Worm (Caenorhabditis elegans): ENCODE data around the gene Y51A2B.5.

DNA sequence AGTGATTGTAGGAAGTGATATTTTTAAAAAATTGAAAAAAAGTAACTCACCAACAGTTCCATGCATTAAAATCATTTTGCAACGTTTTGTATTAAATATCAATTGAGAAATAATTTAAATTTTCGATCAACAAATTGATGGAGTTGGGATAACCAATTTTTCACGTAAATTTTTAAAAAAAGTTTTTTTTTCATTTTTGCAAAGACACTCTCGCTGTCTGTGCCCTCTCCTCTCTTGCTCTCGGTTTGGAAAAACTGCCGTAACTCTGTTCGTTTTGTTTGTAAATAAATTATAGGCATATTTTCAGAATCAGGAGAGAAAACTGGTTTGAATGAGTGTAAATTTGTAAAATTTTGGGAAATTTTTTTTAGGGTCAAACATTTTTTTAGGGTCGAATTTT lies 8.7 kb downstream of the Y51A2B.5 start, which contains the start of gene Y51A2B.16:
- TF ChIP-seq ceh-45 (GFP tag; IDR thresholded peaks at IDR 0.05) (no peak), eyg-1 (tag; optimal IDR thresholded peaks at IDR 0.05) (no peak), pag-3 (tag; optimal IDR thresholded peaks at IDR 0.05; ENCODE audit: borderline replicate concordance) (no peak), dmd-4 (tag; optimal IDR thresholded peaks at IDR 0.05; ENCODE audit: borderline replicate concordance) (no peak), hlh-6 (tag; optimal IDR thresholded peaks at IDR 0.05) (no peak), ama-1 (optimal IDR thresholded peaks at IDR 0.05) (no peak), nfya-1 (tag; optimal IDR thresholded peaks at IDR 0.05) (no peak), tbx-7 (tag; optimal IDR thresholded peaks at IDR 0.05) (no peak), mec-3 (tag; optimal IDR thresholded peaks at IDR 0.05; ENCODE audit: borderline replicate concordance) (no peak), madf-2 (tag; optimal IDR thresholded peaks at IDR 0.05) (no peak), elt-2 (tag; optimal IDR thresholded peaks at IDR 0.05) (no peak), gmeb-2 (tag; optimal IDR thresholded peaks at IDR 0.05) (no peak)
